Worm (Caenorhabditis elegans) whole organism, L2 larva: Measurements from ENCODE around the gene twk-23.

Experiments
- C34F6.9 ChIP-seq: fragments of 150-350 bp; optimal IDR thresholded peaks from 2 replicates; lab custom pipeline; 2014; ENCODE audit warnings: missing biosample characterization, missing genetic modification characterization
- F13H6.1 ChIP-seq: sonication (generic microtip); optimal IDR thresholded peaks from 2 replicates; lab custom pipeline; 2016; ENCODE audit warnings: missing genetic modification characterization, missing compliant biosample characterization
- Y55F3AM.14 ChIP-seq: fragments of 200-800 bp; sonication (Bioruptor generic); optimal IDR thresholded peaks from 2 replicates; lab custom pipeline; 2018; ENCODE audit warnings: mild to moderate bottlenecking, missing genetic modification characterization, missing compliant biosample characterization
- ZK546.5 ChIP-seq: sonication (generic microtip); optimal IDR thresholded peaks from 2 replicates; lab custom pipeline; 2017; ENCODE audit warnings: missing biosample characterization, missing genetic modification characterization
- alr-1 ChIP-seq: fragments of 150-350 bp; optimal IDR thresholded peaks from 2 replicates; lab custom pipeline; 2014; ENCODE audit warnings: missing biosample characterization, missing genetic modification characterization
- ama-1 ChIP-seq: fragments of 150-350 bp; optimal IDR thresholded peaks from 2 replicates; lab custom pipeline; 2018; ENCODE audit warnings: inconsistent platforms
- crh-2 ChIP-seq: sonication (generic microtip); optimal IDR thresholded peaks from 2 replicates; lab custom pipeline; 2017; ENCODE audit warnings: missing biosample characterization, missing genetic modification characterization
- dmd-4 ChIP-seq: sonication (generic microtip); optimal IDR thresholded peaks from 2 replicates; lab custom pipeline; 2017; ENCODE audit warnings: missing biosample characterization, missing genetic modification characterization
- egl-27 ChIP-seq: sonication (generic microtip); optimal IDR thresholded peaks from 3 replicates; lab custom pipeline; 2017; ENCODE audit warnings: missing biosample characterization, missing genetic modification reagents, missing genetic modification characterization
- elt-1 ChIP-seq: fragments of 150-350 bp; optimal IDR thresholded peaks from 2 replicates; lab custom pipeline; 2014; ENCODE audit warnings: missing biosample characterization, missing genetic modification characterization
- fos-1 ChIP-seq: fragments of 150-350 bp; optimal IDR thresholded peaks from 2 replicates; lab custom pipeline; 2014; ENCODE audit warnings: missing biosample characterization, missing genetic modification characterization
- lin-11 ChIP-seq: fragments of 150-350 bp; sonication (generic microtip); optimal IDR thresholded peaks from 2 replicates; lab custom pipeline; 2014; ENCODE audit warnings: missing biosample characterization, missing genetic modification characterization, inconsistent platforms, mixed read lengths
- lin-13 ChIP-seq: fragments of 150-350 bp; optimal IDR thresholded peaks from 2 replicates; lab custom pipeline; 2014; ENCODE audit warnings: missing biosample characterization, missing genetic modification reagents, missing genetic modification characterization
- lin-39 ChIP-seq: fragments of 150-350 bp; optimal IDR thresholded peaks from 2 replicates; lab custom pipeline; 2014; ENCODE audit warnings: missing biosample characterization, missing genetic modification reagents, missing genetic modification characterization
- lsy-2 ChIP-seq, 2 experiments: fragments of 150-350 bp in 1 of 2; sonication (generic microtip) in 1 of 2; optimal IDR thresholded peaks; 2 replicates each; lab custom pipeline; 2014 to 2017; ENCODE audit warnings: missing biosample characterization in 2 of 2, missing genetic modification characterization in 2 of 2
- mdl-1 ChIP-seq, 2 experiments: fragments of 150-350 bp in 1 of 2; sonication (generic microtip) in 1 of 2; optimal IDR thresholded peaks; 2 replicates each; lab custom pipeline; 2017; ENCODE audit warnings: missing biosample characterization in 2 of 2, missing genetic modification characterization in 2 of 2
- nhr-10 ChIP-seq: sonication (generic microtip); optimal IDR thresholded peaks from 2 replicates; lab custom pipeline; 2017; ENCODE audit warnings: missing biosample characterization, missing genetic modification characterization
- nhr-11 ChIP-seq: fragments of 150-350 bp; optimal IDR thresholded peaks from 2 replicates; lab custom pipeline; 2014; ENCODE audit warnings: missing biosample characterization, missing genetic modification characterization
- nhr-12 ChIP-seq: fragments of 150-350 bp; optimal IDR thresholded peaks from 2 replicates; lab custom pipeline; 2014; ENCODE audit warnings: missing biosample characterization, missing genetic modification characterization
- nhr-129 ChIP-seq: fragments of 150-350 bp; optimal IDR thresholded peaks from 2 replicates; lab custom pipeline; 2014; ENCODE audit warnings: missing biosample characterization, missing genetic modification characterization
- nhr-21 ChIP-seq: fragments of 150-350 bp; optimal IDR thresholded peaks from 2 replicates; lab custom pipeline; 2014; ENCODE audit warnings: missing biosample characterization, missing genetic modification characterization
- nhr-23 ChIP-seq: fragments of 150-350 bp; optimal IDR thresholded peaks from 2 replicates; lab custom pipeline; 2014; ENCODE audit warnings: missing biosample characterization, missing genetic modification reagents, missing genetic modification characterization
- nhr-237 ChIP-seq: fragments of 150-350 bp; optimal IDR thresholded peaks from 2 replicates; lab custom pipeline; 2014; ENCODE audit warnings: missing biosample characterization, missing genetic modification characterization
- nhr-25 ChIP-seq: fragments of 150-350 bp; sonication (generic microtip); optimal IDR thresholded peaks from 3 replicates; lab custom pipeline; 2014; ENCODE audit warnings: missing biosample characterization, missing genetic modification characterization
- nhr-6 ChIP-seq: fragments of 150-350 bp; optimal IDR thresholded peaks from 2 replicates; lab custom pipeline; 2014; ENCODE audit warnings: missing biosample characterization, missing genetic modification characterization
- peb-1 ChIP-seq: fragments of 150-350 bp; optimal IDR thresholded peaks from 2 replicates; lab custom pipeline; 2014; ENCODE audit warnings: missing biosample characterization, missing genetic modification characterization
- sem-4 ChIP-seq: fragments of 150-350 bp; optimal IDR thresholded peaks from 2 replicates; lab custom pipeline; 2014; ENCODE audit warnings: missing biosample characterization, missing genetic modification reagents, missing genetic modification characterization
- skn-1 ChIP-seq: sonication (generic microtip); optimal IDR thresholded peaks from 2 replicates; lab custom pipeline; 2017; ENCODE audit warnings: missing biosample characterization, missing genetic modification characterization
- sma-3 ChIP-seq: sonication (generic microtip); optimal IDR thresholded peaks from 2 replicates; lab custom pipeline; 2016; ENCODE audit warnings: missing genetic modification reagents, missing genetic modification characterization, missing compliant biosample characterization
- sma-9 ChIP-seq, 2 experiments: fragments of 150-350 bp in 1 of 2; sonication (generic microtip) in 1 of 2; optimal IDR thresholded peaks; 2 replicates each; lab custom pipeline; 2014 to 2016; ENCODE audit warnings: missing genetic modification characterization in 2 of 2, mild to moderate bottlenecking in 1 of 2, missing biosample characterization in 1 of 2, missing compliant biosample characterization in 1 of 2, missing genetic modification reagents in 1 of 2, moderate library complexity in 1 of 2
- snpc-4 ChIP-seq: fragments of 150-350 bp; optimal IDR thresholded peaks from 2 replicates; lab custom pipeline; 2014; ENCODE audit warnings: missing biosample characterization, missing genetic modification characterization
- unc-55 ChIP-seq: fragments of 150-350 bp; sonication (generic microtip); optimal IDR thresholded peaks from 3 replicates; lab custom pipeline; 2014; ENCODE audit warnings: missing biosample characterization, missing genetic modification reagents, missing genetic modification characterization
- unc-62 ChIP-seq: fragments of 150-350 bp; optimal IDR thresholded peaks from 2 replicates; lab custom pipeline; 2014; ENCODE audit warnings: missing biosample characterization, missing genetic modification reagents, missing genetic modification characterization
- zag-1 ChIP-seq: fragments of 150-350 bp; optimal IDR thresholded peaks from 2 replicates; lab custom pipeline; 2014; ENCODE audit warnings: missing biosample characterization, missing genetic modification characterization
- ztf-4 ChIP-seq: fragments of 150-350 bp; optimal IDR thresholded peaks from 2 replicates; lab custom pipeline; 2014; ENCODE audit warnings: missing biosample characterization, missing genetic modification characterization

Gene twk-23

DNA sequence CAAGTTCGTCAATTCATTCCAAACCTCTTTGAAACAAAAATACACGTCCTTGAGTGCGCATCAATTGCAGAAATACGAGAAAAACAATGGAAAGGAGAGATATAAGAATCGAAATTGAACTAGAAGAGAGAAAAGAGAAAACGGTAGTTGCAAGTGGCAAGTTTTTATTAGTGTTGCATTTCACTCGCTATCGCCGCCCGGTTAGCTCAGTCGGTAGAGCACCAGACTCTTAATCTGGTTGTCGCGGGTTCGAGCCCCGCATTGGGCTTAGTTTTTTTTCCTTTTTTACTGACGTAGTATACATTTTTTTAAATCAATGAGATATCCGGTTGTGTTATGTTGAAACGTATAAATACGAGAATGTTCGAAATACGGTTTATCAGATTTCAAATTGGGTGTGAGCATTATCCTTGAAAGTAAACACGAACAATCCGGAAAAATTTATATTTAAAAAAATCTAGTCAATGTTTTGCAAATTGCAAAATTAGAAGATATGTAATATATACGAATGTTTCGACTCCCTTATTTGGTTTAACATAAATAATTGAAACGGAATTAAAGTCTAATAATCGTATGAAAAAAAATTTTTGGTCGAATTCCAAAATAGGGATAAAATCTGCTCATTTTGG is 41.8 kb downstream of the twk-23 start:
- TF ChIP-seq skn-1 (tag; lab: Kevin White, UChicago) (no peak), lin-39 (tag; lab: Kevin White, UChicago) (no peak), lsy-2 (tag; optimal IDR thresholded peaks at IDR 0.05; lab: Kevin White, UChicago) (peak in 1 of 2 experiments; percentile 21), sma-9 (GFP tag; optimal IDR thresholded peaks at IDR 0.05; lab: Kevin White, UChicago) (peak; percentile 43), sma-9 (tag; optimal IDR thresholded peaks at IDR 0.05; lab: Kevin White, UChicago) (no peak), nhr-21 (tag; lab: Kevin White, UChicago) (peak; percentile 1), nhr-129 (tag; lab: Kevin White, UChicago) (peak; percentile 38), nhr-12 (tag; lab: Kevin White, UChicago) (no peak), sma-3 (peak; percentile 62)

DNA sequence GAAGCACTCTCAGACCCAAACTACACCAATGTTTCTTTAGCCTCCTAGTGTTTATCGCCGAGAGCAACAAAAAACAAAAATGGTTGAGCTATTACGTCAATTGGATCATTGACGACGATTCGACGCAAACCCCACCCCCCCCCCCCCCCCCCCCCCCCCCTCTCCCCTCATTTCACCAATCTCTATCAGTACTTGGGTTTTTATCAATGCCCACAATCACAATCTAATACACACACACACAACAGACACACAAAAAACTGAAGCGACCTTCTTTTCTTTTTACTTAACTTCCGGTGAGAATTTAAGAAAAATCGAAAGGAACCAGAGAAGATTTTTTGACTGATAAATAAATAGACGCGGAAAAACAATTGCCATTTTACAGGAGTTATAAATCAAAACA is 47.9 kb downstream of the twk-23 start:
- TF ChIP-seq lin-13 (GFP tag; lab: Kevin White, UChicago) (no peak), ama-1 (lab: Kevin White, UChicago) (peak; percentile 12), nhr-23 (tag; lab: Kevin White, UChicago) (no peak), ZK546.5 (tag; lab: Kevin White, UChicago) (no peak), fos-1 (tag; lab: Kevin White, UChicago) (no peak), ztf-4 (tag; lab: Kevin White, UChicago) (no peak)

DNA sequence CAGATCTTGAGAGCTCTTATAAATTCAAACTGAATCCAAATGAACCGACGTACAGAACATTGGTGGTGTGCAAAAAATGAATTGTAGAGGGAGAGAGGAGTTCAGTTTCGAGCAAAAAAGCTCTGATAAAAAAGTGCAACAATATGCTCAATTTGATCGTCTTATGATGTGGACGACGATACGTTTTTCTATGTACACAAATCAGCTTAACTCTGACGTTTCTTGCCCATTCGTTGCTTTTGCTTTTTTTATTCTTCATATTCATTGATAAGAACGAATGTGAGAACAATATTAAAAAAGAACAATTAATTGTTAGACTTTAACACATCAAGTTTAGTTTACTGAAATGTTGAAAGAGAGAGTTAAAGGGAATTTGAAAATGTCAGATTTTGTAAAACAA is 49.2 kb downstream of the twk-23 start:
- TF ChIP-seq elt-1 (tag; lab: Kevin White, UChicago): no peak
- peak; percentile 35 for TF ChIP-seq sma-9 (GFP tag; optimal IDR thresholded peaks at IDR 0.05; lab: Kevin White, UChicago)
- no peak for TF ChIP-seq sma-9 (tag; optimal IDR thresholded peaks at IDR 0.05; lab: Kevin White, UChicago)
- peak; percentile 50 for TF ChIP-seq fos-1 (tag; lab: Kevin White, UChicago)

DNA sequence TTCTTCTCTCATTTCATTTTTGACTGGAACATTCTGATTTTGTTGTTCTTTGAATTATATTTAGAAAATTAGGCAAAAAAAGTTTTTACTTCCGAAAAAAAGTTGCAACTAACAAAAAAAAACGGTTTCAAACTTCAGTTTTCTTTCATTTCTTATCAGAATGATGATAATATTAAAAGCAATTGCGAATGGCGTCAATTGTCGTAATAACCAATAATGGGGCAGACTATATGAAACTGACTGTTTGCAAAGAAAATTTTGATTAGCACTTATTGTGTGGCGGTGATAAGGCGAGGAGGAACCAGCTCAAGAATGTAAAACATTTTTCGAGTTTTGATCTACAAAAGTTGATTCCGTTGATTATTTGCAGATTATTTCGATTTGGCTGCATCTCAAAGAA is 50.6 kb downstream of the twk-23 start:
- TF ChIP-seq unc-55 (GFP tag; lab: Kevin White, UChicago): no peak
- peak; percentile 78 for TF ChIP-seq fos-1 (tag; lab: Kevin White, UChicago)
- TF ChIP-seq sma-9 (GFP tag; optimal IDR thresholded peaks at IDR 0.05; lab: Kevin White, UChicago): peak; percentile 41
- TF ChIP-seq sma-9 (tag; optimal IDR thresholded peaks at IDR 0.05; lab: Kevin White, UChicago): no peak
- TF ChIP-seq F13H6.1 (tag; lab: Kevin White, UChicago): no peak
- no peak for TF ChIP-seq peb-1
- TF ChIP-seq skn-1 (tag; lab: Kevin White, UChicago): peak; percentile 51
- no peak for TF ChIP-seq lin-39 (tag; lab: Kevin White, UChicago)
- no peak for TF ChIP-seq C34F6.9 (tag; lab: Kevin White, UChicago)
- peak; percentile 48 for TF ChIP-seq crh-2 (tag; lab: Kevin White, UChicago)

DNA sequence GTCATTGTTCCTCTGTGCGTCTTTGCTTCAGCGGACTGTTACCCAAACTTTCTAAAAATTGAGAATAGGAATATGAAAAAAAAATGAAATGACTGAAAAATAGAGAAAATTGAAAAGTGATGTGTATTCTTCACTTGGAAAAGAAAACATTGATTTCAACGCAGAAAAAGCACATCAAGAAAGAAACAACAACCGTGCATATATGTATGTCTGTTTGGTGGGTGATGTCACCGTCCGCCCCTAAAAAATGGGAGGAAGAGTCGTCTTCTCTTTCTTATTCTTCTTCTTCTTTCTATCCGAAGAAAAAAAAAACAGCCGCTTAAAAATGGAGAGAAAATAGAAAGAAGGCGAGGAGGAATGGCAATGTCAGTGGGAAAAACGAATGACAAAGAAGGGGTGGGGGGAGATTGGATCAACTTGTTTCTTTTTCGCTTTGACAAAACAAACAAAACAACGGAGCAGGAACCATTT is 52.8 kb downstream of the twk-23 start, which contains the start of gene nkb-3:
TSS of gene nkb-3 (minus strand) at position 51 of the 471 bp plus-strand sequence.
- TF ChIP-seq sma-9 (GFP tag; optimal IDR thresholded peaks at IDR 0.05; lab: Kevin White, UChicago): no peak
- TF ChIP-seq sma-9 (tag; optimal IDR thresholded peaks at IDR 0.05; lab: Kevin White, UChicago): no peak
- no peak for TF ChIP-seq fos-1 (tag; lab: Kevin White, UChicago)
- TF ChIP-seq C34F6.9 (tag; lab: Kevin White, UChicago): no peak
- TF ChIP-seq unc-62 (GFP tag; lab: Kevin White, UChicago): no peak
- no peak for TF ChIP-seq lin-13 (GFP tag; lab: Kevin White, UChicago)
- TF ChIP-seq nhr-25 (tag; lab: Kevin White, UChicago): no peak
- peak; percentile 16 for TF ChIP-seq ama-1 (lab: Kevin White, UChicago)
- no peak for TF ChIP-seq elt-1 (tag; lab: Kevin White, UChicago)
- no peak for TF ChIP-seq Y55F3AM.14 (GFP tag; lab: Kevin White, UChicago)
- TF ChIP-seq lin-11: no peak
- peak; percentile 34 for TF ChIP-seq unc-55 (GFP tag; lab: Kevin White, UChicago)
- no peak for TF ChIP-seq snpc-4 (tag; lab: Kevin White, UChicago)
- no peak for TF ChIP-seq nhr-10
- no peak for TF ChIP-seq zag-1

DNA sequence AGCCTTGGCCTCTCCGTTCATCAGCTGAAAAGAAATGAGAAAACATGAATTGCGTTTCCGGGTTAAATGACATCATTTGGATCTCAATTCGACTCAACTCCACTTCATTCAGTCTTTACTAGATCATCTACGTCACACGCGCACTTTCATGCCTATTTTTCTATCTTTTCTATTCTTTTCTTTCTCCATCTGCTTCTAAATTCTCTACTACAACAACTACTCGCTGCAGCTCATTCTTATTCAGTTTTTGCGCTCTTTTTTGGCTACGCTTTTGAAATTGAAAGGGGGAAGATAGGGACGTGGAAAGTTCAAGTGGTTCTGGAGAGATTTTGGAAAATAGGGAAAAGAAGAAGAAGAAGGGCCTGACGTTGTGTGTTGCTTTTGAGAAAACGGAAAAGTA is 54.8 kb downstream of the twk-23 start:
- TF ChIP-seq unc-55 (GFP tag; lab: Kevin White, UChicago) (peak; percentile 95), sma-9 (GFP tag; optimal IDR thresholded peaks at IDR 0.05; lab: Kevin White, UChicago) (peak; percentile 80), sma-9 (tag; optimal IDR thresholded peaks at IDR 0.05; lab: Kevin White, UChicago) (no peak), nhr-129 (tag; lab: Kevin White, UChicago) (peak; percentile 35), snpc-4 (tag; lab: Kevin White, UChicago) (no peak), lin-11 (peak; percentile 29), nhr-11 (tag; lab: Kevin White, UChicago) (no peak), nhr-25 (tag; lab: Kevin White, UChicago) (no peak), nhr-21 (tag; lab: Kevin White, UChicago) (peak; percentile 50), zag-1 (peak; percentile 80), lsy-2 (tag; optimal IDR thresholded peaks at IDR 0.05; lab: Kevin White, UChicago) (peak; percentile 17 to 72), F13H6.1 (tag; lab: Kevin White, UChicago) (peak; percentile 48), dmd-4 (tag; lab: Kevin White, UChicago) (no peak), alr-1 (tag; lab: Kevin White, UChicago) (no peak), ztf-4 (tag; lab: Kevin White, UChicago) (peak; percentile 47), mdl-1 (tag; optimal IDR thresholded peaks at IDR 0.05; lab: Kevin White, UChicago) (peak in 1 of 2 experiments; percentile 42), nhr-6 (tag; lab: Kevin White, UChicago) (peak; percentile 54), egl-27 (tag; lab: Kevin White, UChicago) (peak; percentile 71), lin-13 (GFP tag; lab: Kevin White, UChicago) (peak; percentile 36), crh-2 (tag; lab: Kevin White, UChicago) (peak; percentile 84), C34F6.9 (tag; lab: Kevin White, UChicago) (peak; percentile 65), Y55F3AM.14 (GFP tag; lab: Kevin White, UChicago) (peak; percentile 37), nhr-237 (tag; lab: Kevin White, UChicago) (no peak), sem-4 (peak; percentile 14), ama-1 (lab: Kevin White, UChicago) (peak; percentile 27)
